Fruit fly (Drosophila melanogaster) whole organism, wandering third instar larva: Measurements from ENCODE around the gene Rcd5.

ENCODE experiments used
- Dif ChIP-seq: fragments of 200-275, 200-300 bp; sonication (Bioruptor generic); optimal IDR thresholded peaks from 2 replicates; lab custom pipeline; 2018; ENCODE audit warnings: missing biosample characterization, missing genetic modification characterization; ENCODE audit not compliant: partially characterized antibody
- OdsH ChIP-seq: fragments of 200-800 bp; sonication (Bioruptor generic); optimal IDR thresholded peaks from 2 replicates; lab custom pipeline; 2016; ENCODE audit warnings: missing biosample characterization, mild to moderate bottlenecking, missing genetic modification characterization
- dl ChIP-seq, 2 experiments: fragments of 175-275, 200-275 bp in 1 of 2; fragments of 200-275 bp in 1 of 2; sonication (Bioruptor generic); optimal IDR thresholded peaks; lab custom pipeline; 2018; ENCODE audit warnings: mild to moderate bottlenecking in 2 of 2, missing biosample characterization in 2 of 2, missing genetic modification characterization in 2 of 2, moderate library complexity in 2 of 2; ENCODE audit not compliant: partially characterized antibody in 2 of 2, insufficient read depth in 1 of 2
- fru ChIP-seq: fragments of 200-800 bp; sonication (Bioruptor generic); optimal IDR thresholded peaks from 3 replicates; lab custom pipeline; 2016; ENCODE audit warnings: missing biosample characterization, mild to moderate bottlenecking, missing genetic modification characterization
- lola ChIP-seq: fragments of >200 bp; optimal IDR thresholded peaks from 2 replicates; lab custom pipeline; 2017; ENCODE audit warnings: missing biosample characterization, missing genetic modification characterization
- rgr ChIP-seq: fragments of 200-800 bp; sonication (Bioruptor generic); optimal IDR thresholded peaks from 3 replicates; lab custom pipeline; 2016; ENCODE audit warnings: missing biosample characterization, mild to moderate bottlenecking, missing genetic modification characterization

- TF ChIP-seq rgr (GFP tag; lab: Kevin White, UChicago) (no peak), OdsH (GFP tag; lab: Kevin White, UChicago) (no peak), fru (GFP tag; lab: Kevin White, UChicago) (no peak), dl (GFP tag; optimal IDR thresholded peaks at IDR 0.05; lab: Kevin White, UChicago; ENCODE audit: insufficient read depth in 1 of 2, partially characterized antibody in 2 of 2) (no peak), lola (GFP tag; lab: Kevin White, UChicago) (no peak), Dif (GFP tag; lab: Kevin White, UChicago) (no peak)
These were observed 33.4 kb downstream of the Rcd5 start, which contains the start of gene Faa for dm6 chr3L:4073755-4074154.
